Worm (Caenorhabditis elegans) whole organism, early embryonic: Measurements from ENCODE around the gene clec-174.
"Not testable (repeated sequence)": the region's sequence is repeated elsewhere in the genome, so short reads cannot be mapped to it uniquely, and the experiment has no call there.

ENCODE experiments used
- B0310.2 ChIP-seq: sonication (generic microtip); optimal IDR thresholded peaks from 2 replicates; lab custom pipeline; 2016; ENCODE audit warnings: mild to moderate bottlenecking, missing genetic modification characterization, missing compliant biosample characterization
- F13C5.2 ChIP-seq: sonication (generic microtip); optimal IDR thresholded peaks from 2 replicates; lab custom pipeline; 2017; ENCODE audit warnings: mild to moderate bottlenecking, missing genetic modification characterization, inconsistent platforms, missing compliant biosample characterization
- aly-1 ChIP-seq: sonication (generic microtip); optimal IDR thresholded peaks from 2 replicates; lab custom pipeline; 2016; ENCODE audit warnings: missing genetic modification characterization, missing compliant biosample characterization
- ama-1 ChIP-seq: fragments of 150-350 bp; optimal IDR thresholded peaks from 2 replicates; lab custom pipeline; 2014
- ceh-13 ChIP-seq: fragments of 200-800 bp; sonication (Bioruptor generic); optimal IDR thresholded peaks from 2 replicates; lab custom pipeline; 2018; ENCODE audit warnings: mild to moderate bottlenecking, missing genetic modification characterization, missing compliant biosample characterization
- ceh-36 ChIP-seq: sonication (generic microtip); optimal IDR thresholded peaks from 2 replicates; lab custom pipeline; 2016; ENCODE audit warnings: missing genetic modification characterization, inconsistent platforms, missing compliant biosample characterization
- ets-7 ChIP-seq: sonication (generic microtip); optimal IDR thresholded peaks from 2 replicates; lab custom pipeline; 2016; ENCODE audit warnings: missing genotype, missing genetic modification characterization, missing compliant biosample characterization
- flt-1 ChIP-seq: fragments of 200-800 bp; sonication (Bioruptor generic); IDR thresholded peaks from 2 replicates; pipeline ENCODE4 v1.3.6; 2022; ENCODE audit warnings: missing genetic modification characterization, missing compliant biosample characterization
- hmbx-1 ChIP-seq: sonication (generic microtip); optimal IDR thresholded peaks from 2 replicates; lab custom pipeline; 2016; ENCODE audit warnings: mild to moderate bottlenecking, missing genetic modification characterization, missing compliant biosample characterization
- hmg-4 ChIP-seq: fragments of 200-800 bp; sonication (Bioruptor generic); optimal IDR thresholded peaks from 2 replicates; lab custom pipeline; 2018; ENCODE audit warnings: mild to moderate bottlenecking, missing genetic modification characterization, missing compliant biosample characterization
- hnd-1 ChIP-seq: sonication (generic microtip); optimal IDR thresholded peaks from 2 replicates; lab custom pipeline; 2016; ENCODE audit warnings: missing genetic modification characterization, missing compliant biosample characterization
- pes-1 ChIP-seq: fragments of 200-800 bp; sonication (Bioruptor generic); IDR thresholded peaks from 2 replicates; pipeline ENCODE4 v1.3.6; 2022; ENCODE audit warnings: missing genetic modification reagents, missing genetic modification characterization, missing compliant biosample characterization
- scrt-1 ChIP-seq: fragments of 200-800 bp; sonication (Bioruptor generic); IDR thresholded peaks from 2 replicates; pipeline ENCODE4 v1.3.6; 2022; ENCODE audit warnings: missing genetic modification characterization, missing compliant biosample characterization
- sea-1 ChIP-seq: fragments of 200-800 bp; sonication (Bioruptor generic); conservative IDR thresholded peaks from 2 replicates; pipeline ENCODE4 v1.3.6; 2022; ENCODE audit warnings: missing genetic modification characterization, missing compliant biosample characterization
- tbx-11 ChIP-seq: fragments of 200-800 bp; sonication (Bioruptor generic); IDR thresholded peaks from 2 replicates; pipeline ENCODE4 v1.3.6; 2022; ENCODE audit warnings: missing genetic modification characterization, missing compliant biosample characterization
- tbx-37 ChIP-seq: fragments of 200-800 bp; sonication (Bioruptor generic); conservative IDR thresholded peaks from 2 replicates; pipeline ENCODE4 v1.3.6; 2022; ENCODE audit warnings: missing genetic modification reagents, missing genetic modification characterization, missing compliant biosample characterization
- tra-4 ChIP-seq: sonication (generic microtip); optimal IDR thresholded peaks from 2 replicates; lab custom pipeline; 2017; ENCODE audit warnings: missing genetic modification characterization, missing compliant biosample characterization

clec-174 gene

ce11 chrIV:3943003-3943402 is 1.5 kb upstream of the clec-174 start, which contains the start of gene Y46C8AL.11:
Gene Y46C8AL.11 (plus strand): TSS chrIV:3943303.
- no peak for TF ChIP-seq ceh-36 (tag; lab: Kevin White, UChicago)
- no peak for TF ChIP-seq sea-1 (GFP tag; lab: Robert Waterston, UW)
- TF ChIP-seq ceh-13 (GFP tag; lab: Kevin White, UChicago): no peak
- no peak for TF ChIP-seq B0310.2 (tag; lab: Kevin White, UChicago)
- no peak for TF ChIP-seq tra-4 (tag; lab: Kevin White, UChicago)
- no peak for TF ChIP-seq hnd-1 (tag; lab: Kevin White, UChicago)
- no peak for TF ChIP-seq scrt-1
- TF ChIP-seq aly-1: no peak

DNA sequence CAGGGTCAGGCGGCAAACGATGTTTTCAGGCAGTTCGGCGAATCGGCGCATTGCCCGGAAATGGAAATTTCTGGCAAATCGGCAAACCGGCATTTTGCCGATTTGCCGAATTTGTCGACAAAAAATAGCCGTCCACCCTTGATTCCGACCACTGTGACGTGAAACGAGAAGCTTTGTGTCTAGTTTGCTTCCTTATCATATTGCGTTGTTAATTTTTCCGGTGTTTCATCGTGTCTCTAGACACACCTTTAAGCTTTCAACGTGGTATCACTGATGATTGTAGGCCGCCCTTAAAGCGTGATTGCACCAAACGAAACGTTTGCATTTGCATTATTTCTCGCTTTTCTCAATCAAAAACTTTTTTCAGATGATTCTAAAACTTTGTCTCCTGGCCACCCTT is 4.4 kb downstream of the clec-174 start, which contains the start of gene clec-71:
TSS of gene clec-71 (plus strand) at position 362 of the 400 bp plus-strand sequence.
- TF ChIP-seq aly-1 (no peak), hmg-4 (GFP tag; lab: Kevin White, UChicago) (no peak), pes-1 (GFP tag; lab: Robert Waterston, UW) (no peak), hmbx-1 (tag; lab: Kevin White, UChicago) (no peak), hnd-1 (tag; lab: Kevin White, UChicago) (no peak), B0310.2 (tag; lab: Kevin White, UChicago) (no peak), ets-7 (tag; lab: Kevin White, UChicago) (no peak), scrt-1 (no peak), tbx-11 (GFP tag; lab: Robert Waterston, UW) (no peak), F13C5.2 (tag; lab: Kevin White, UChicago) (no peak), ama-1 (lab: Kevin White, UChicago) (no peak), ceh-36 (tag; lab: Kevin White, UChicago) (no peak)

DNA sequence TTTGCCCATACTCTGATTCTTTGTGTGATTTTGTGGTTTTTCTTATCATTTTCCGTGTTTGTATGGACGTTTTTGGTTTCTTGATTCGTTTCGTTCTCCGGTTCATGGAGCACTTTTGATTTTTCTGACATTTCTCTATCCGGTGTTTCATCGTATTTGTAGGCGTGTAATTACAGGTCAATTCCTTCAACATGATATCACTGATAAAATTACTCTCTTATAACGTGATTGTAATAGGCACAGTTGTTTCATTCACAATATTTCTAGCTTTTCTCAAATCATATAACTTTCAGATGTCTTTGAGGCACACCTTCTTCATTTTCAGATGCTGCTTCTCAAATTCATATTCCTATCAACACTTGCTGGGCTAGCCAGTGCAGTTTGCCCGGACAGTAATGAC is 9.1 kb downstream of the clec-174 start, which contains the start of gene clec-70:
TSS of gene clec-70 (plus strand) at position 301 of the 400 bp plus-strand sequence.
- not testable (repeated sequence) for TF ChIP-seq hmg-4 (GFP tag; lab: Kevin White, UChicago); ets-7 (tag; lab: Kevin White, UChicago); tra-4 (tag; lab: Kevin White, UChicago)

DNA sequence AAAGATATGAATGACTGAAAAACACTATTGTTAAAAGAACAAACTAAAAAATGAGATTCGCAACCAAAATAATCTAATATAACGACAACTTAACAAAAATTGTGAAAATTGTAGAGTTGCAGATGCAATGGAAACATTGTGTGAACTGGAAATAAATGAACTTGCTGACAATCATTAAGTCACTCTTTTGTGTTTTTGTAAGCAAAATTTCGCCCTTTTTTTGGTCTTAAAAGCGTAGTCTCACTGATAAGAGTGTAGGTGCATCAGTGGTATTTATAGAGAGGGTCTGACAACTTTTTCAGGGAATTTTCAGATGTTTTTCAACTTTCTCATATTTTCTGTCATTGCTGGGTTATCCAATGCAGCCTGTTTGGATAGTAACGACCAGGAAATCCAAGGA is 15.4 kb downstream of the clec-174 start, which contains the start of gene clec-68:
TSS of gene clec-68 (plus strand) at position 301 of the 400 bp plus-strand sequence.
- TF ChIP-seq B0310.2 (tag; lab: Kevin White, UChicago): no peak
- no peak for TF ChIP-seq aly-1
- no peak for TF ChIP-seq F13C5.2 (tag; lab: Kevin White, UChicago)
- no peak for TF ChIP-seq ets-7 (tag; lab: Kevin White, UChicago)
- TF ChIP-seq tbx-37 (GFP tag; lab: Robert Waterston, UW): no peak
- TF ChIP-seq ama-1 (lab: Kevin White, UChicago): no peak
- no peak for TF ChIP-seq sea-1 (GFP tag; lab: Robert Waterston, UW)
- TF ChIP-seq ceh-36 (tag; lab: Kevin White, UChicago): no peak
- no peak for TF ChIP-seq tbx-11 (GFP tag; lab: Robert Waterston, UW)
- no peak for TF ChIP-seq hmg-4 (GFP tag; lab: Kevin White, UChicago)
- TF ChIP-seq pes-1 (GFP tag; lab: Robert Waterston, UW): no peak
- no peak for TF ChIP-seq hmbx-1 (tag; lab: Kevin White, UChicago)
- TF ChIP-seq tra-4 (tag; lab: Kevin White, UChicago): no peak
- TF ChIP-seq ceh-13 (GFP tag; lab: Kevin White, UChicago): no peak
- TF ChIP-seq flt-1 (GFP tag; lab: Robert Waterston, UW): no peak
- TF ChIP-seq scrt-1: no peak
- no peak for TF ChIP-seq hnd-1 (tag; lab: Kevin White, UChicago)

DNA sequence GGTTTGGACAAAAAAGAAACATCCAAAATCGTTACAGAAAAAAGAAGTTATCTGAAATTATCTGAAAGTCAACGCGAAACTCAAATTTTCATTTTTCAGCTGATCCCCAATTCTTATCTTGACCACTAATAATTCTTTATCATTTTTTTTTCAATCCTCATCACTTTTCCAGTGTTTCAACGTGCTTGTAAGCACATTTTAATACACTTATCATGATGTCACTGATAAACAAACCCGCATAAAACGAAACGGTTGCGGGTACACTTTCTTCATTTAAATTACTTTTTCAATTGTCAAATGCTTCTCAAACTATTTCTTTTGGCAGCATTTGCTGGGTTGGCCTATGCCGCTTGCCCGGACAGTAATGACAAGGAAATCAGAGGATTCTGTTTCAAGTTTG is 19.6 kb downstream of the clec-174 start, which contains the start of gene clec-67:
TSS of gene clec-67 (plus strand) at position 268 of the 400 bp plus-strand sequence.
- TF ChIP-seq aly-1: no peak
- TF ChIP-seq hmg-4 (GFP tag; lab: Kevin White, UChicago): no peak
- TF ChIP-seq ceh-13 (GFP tag; lab: Kevin White, UChicago): no peak
- TF ChIP-seq ceh-36 (tag; lab: Kevin White, UChicago): no peak
- TF ChIP-seq F13C5.2 (tag; lab: Kevin White, UChicago): no peak
- no peak for TF ChIP-seq scrt-1
- no peak for TF ChIP-seq tra-4 (tag; lab: Kevin White, UChicago)
- no peak for TF ChIP-seq ets-7 (tag; lab: Kevin White, UChicago)
- TF ChIP-seq tbx-11 (GFP tag; lab: Robert Waterston, UW): no peak
- no peak for TF ChIP-seq sea-1 (GFP tag; lab: Robert Waterston, UW)
- no peak for TF ChIP-seq ama-1 (lab: Kevin White, UChicago)
- TF ChIP-seq pes-1 (GFP tag; lab: Robert Waterston, UW): no peak

DNA sequence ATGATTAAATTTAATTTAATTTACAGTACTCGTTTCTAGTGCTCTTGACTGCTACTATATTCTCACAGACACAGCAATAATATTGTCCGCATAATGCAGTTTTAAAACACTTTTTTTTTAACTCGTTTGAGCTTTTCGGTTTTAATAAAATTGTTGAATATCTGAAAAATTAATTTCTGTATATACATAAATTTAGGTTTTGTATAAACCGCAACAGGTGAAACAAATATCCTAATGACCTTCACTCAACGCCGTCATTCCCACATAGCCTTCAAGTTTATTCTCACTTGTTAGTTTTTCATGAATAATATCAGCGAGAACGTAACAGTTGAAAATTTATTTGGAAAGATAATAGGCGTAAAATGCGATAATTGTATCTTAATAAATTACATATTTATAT is 22.0 kb downstream of the clec-174 start, which contains the start of gene srz-19:
TSS of gene srz-19 (plus strand) at position 301 of the 400 bp plus-strand sequence.
- no peak for TF ChIP-seq aly-1
- TF ChIP-seq ceh-36 (tag; lab: Kevin White, UChicago): no peak
- TF ChIP-seq ama-1 (lab: Kevin White, UChicago): no peak
- TF ChIP-seq sea-1 (GFP tag; lab: Robert Waterston, UW): no peak
- TF ChIP-seq hmg-4 (GFP tag; lab: Kevin White, UChicago): no peak
- TF ChIP-seq hnd-1 (tag; lab: Kevin White, UChicago): no peak
- TF ChIP-seq ets-7 (tag; lab: Kevin White, UChicago): no peak
- no peak for TF ChIP-seq hmbx-1 (tag; lab: Kevin White, UChicago)

ce11 chrIV:3918160-3918559 is 23.3 kb downstream of the clec-174 start, which contains the start of gene F56D6.23:
Gene F56D6.23 (plus strand): TSS chrIV:3918460.
- TF ChIP-seq flt-1 (GFP tag; lab: Robert Waterston, UW): no peak
- no peak for TF ChIP-seq tra-4 (tag; lab: Kevin White, UChicago)
- TF ChIP-seq scrt-1: no peak
- TF ChIP-seq hmbx-1 (tag; lab: Kevin White, UChicago): no peak
- no peak for TF ChIP-seq F13C5.2 (tag; lab: Kevin White, UChicago)
- no peak for TF ChIP-seq tbx-11 (GFP tag; lab: Robert Waterston, UW)
- no peak for TF ChIP-seq ama-1 (lab: Kevin White, UChicago)
- no peak for TF ChIP-seq hmg-4 (GFP tag; lab: Kevin White, UChicago)
- no peak for TF ChIP-seq hnd-1 (tag; lab: Kevin White, UChicago)
- no peak for TF ChIP-seq aly-1
- no peak for TF ChIP-seq sea-1 (GFP tag; lab: Robert Waterston, UW)
- TF ChIP-seq ets-7 (tag; lab: Kevin White, UChicago): no peak
- TF ChIP-seq B0310.2 (tag; lab: Kevin White, UChicago): no peak
- TF ChIP-seq tbx-37 (GFP tag; lab: Robert Waterston, UW): no peak
- TF ChIP-seq ceh-13 (GFP tag; lab: Kevin White, UChicago): no peak
- TF ChIP-seq pes-1 (GFP tag; lab: Robert Waterston, UW): no peak
- no peak for TF ChIP-seq ceh-36 (tag; lab: Kevin White, UChicago)
